Fruit fly (Drosophila melanogaster): ENCODE results near the gene CG7387.

DNA sequence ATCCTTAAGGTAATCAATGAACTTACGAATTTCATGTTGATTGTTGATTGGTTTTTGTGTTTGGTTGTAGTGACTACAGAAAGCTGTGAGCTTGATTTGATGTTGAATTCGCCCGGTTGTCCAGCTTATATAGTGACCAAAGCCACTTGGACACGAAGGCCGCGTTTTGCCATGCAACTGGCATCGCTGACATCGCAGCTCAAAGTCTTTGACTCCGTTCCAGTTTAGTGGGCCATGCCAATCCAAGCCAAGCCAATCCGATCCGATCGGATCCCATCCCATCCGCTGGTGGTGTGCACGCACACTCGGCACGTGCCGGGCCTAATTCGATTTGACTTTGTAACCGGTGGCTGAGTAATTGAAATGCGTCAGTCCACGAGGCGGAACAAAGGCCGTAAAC, 26.0 kb upstream of the CG7387 start, which contains the start of gene CG13674:
- no peak for TF ChIP-seq OdsH (GFP tag; optimal IDR thresholded peaks at IDR 0.05)
- no peak for TF ChIP-seq CG16779 (tag; optimal IDR thresholded peaks at IDR 0.05)
- no peak for TF ChIP-seq fd85E (GFP tag; optimal IDR thresholded peaks at IDR 0.05)
- TF ChIP-seq pdm3 (GFP tag; optimal IDR thresholded peaks at IDR 0.05), result no peak
- TF ChIP-seq CG31627 (GFP tag; optimal IDR thresholded peaks at IDR 0.05), result no peak
- TF ChIP-seq CG11902 (GFP tag; optimal IDR thresholded peaks at IDR 0.05), result no peak
- no peak for TF ChIP-seq lz (GFP tag; optimal IDR thresholded peaks at IDR 0.05)
- no peak for TF ChIP-seq CG11762 (GFP tag; optimal IDR thresholded peaks at IDR 0.05; ENCODE audit: insufficient read depth)
- TF ChIP-seq topi (GFP tag; optimal IDR thresholded peaks at IDR 0.05), result no peak
